Worm (Caenorhabditis elegans): ENCODE measurements around the gene clec-70.
"Not testable (repeated sequence)": the region's sequence is repeated elsewhere in the genome, so short reads cannot be mapped to it uniquely, and the experiment has no call there.

Gene clec-70

ce11 chrIV:3932408-3932807 is at the start of gene clec-70:
Gene clec-70 (plus strand): TSS chrIV:3932708.
- TF ChIP-seq hmbx-1, tra-4, ceh-36 (tag; optimal IDR thresholded peaks at IDR 0.05): not testable (repeated sequence)

DNA sequence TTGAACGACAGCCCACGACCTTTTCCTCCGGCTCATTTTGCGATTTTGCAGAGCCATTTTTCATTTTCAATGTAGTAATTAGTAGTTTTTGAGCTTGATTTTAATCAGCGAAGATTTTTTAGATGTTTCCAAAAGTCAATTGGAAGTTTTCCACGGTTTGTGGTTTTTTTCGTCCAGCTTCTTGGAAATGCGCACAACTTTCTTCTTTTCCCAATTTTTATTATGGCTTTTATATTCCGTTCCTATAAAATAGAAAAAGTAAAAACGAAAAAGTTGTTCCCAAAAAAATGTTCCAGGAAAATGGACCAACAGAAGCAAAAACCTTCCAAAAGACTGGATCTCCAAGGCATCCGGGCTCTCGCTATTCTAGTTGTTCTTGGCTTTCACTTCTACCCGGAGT is 47.1 kb upstream of the clec-70 start, which contains the start of gene oac-22:
TSS of gene oac-22 (plus strand) at position 301 of the 400 bp plus-strand sequence.
- TF ChIP-seq pes-1 (GFP tag; IDR thresholded peaks at IDR 0.05) (no peak), ceh-36 (tag; optimal IDR thresholded peaks at IDR 0.05) (no peak), tbx-11 (GFP tag; IDR thresholded peaks at IDR 0.05) (no peak), hmg-4 (GFP tag; optimal IDR thresholded peaks at IDR 0.05) (no peak), hmbx-1 (tag; optimal IDR thresholded peaks at IDR 0.05) (no peak), F13C5.2 (tag; optimal IDR thresholded peaks at IDR 0.05) (no peak), aly-1 (tag; optimal IDR thresholded peaks at IDR 0.05) (no peak), tbx-37 (GFP tag; conservative IDR thresholded peaks at IDR 0.05) (no peak), flt-1 (GFP tag; IDR thresholded peaks at IDR 0.05) (no peak), hnd-1 (tag; optimal IDR thresholded peaks at IDR 0.05) (no peak), scrt-1 (GFP tag; IDR thresholded peaks at IDR 0.05) (no peak)

ce11 chrIV:3888963-3889362 is 43.5 kb upstream of the clec-70 start, which contains the start of gene oac-21:
Gene oac-21 (plus strand): TSS chrIV:3889263.
- TF ChIP-seq scrt-1 (GFP tag; IDR thresholded peaks at IDR 0.05): no peak
- TF ChIP-seq aly-1 (tag; optimal IDR thresholded peaks at IDR 0.05): no peak
- TF ChIP-seq hnd-1 (tag; optimal IDR thresholded peaks at IDR 0.05): no peak
- no peak for TF ChIP-seq flt-1 (GFP tag; IDR thresholded peaks at IDR 0.05)
- no peak for TF ChIP-seq ceh-36 (tag; optimal IDR thresholded peaks at IDR 0.05)
- no peak for TF ChIP-seq ceh-13 (GFP tag; optimal IDR thresholded peaks at IDR 0.05)

- no peak for TF ChIP-seq aly-1 (tag; optimal IDR thresholded peaks at IDR 0.05)
- TF ChIP-seq tbx-11 (GFP tag; IDR thresholded peaks at IDR 0.05): no peak
- no peak for TF ChIP-seq hnd-1 (tag; optimal IDR thresholded peaks at IDR 0.05)
- TF ChIP-seq pes-1 (GFP tag; IDR thresholded peaks at IDR 0.05): no peak
- no peak for TF ChIP-seq scrt-1 (GFP tag; IDR thresholded peaks at IDR 0.05)
- TF ChIP-seq hmbx-1 (tag; optimal IDR thresholded peaks at IDR 0.05): no peak
- TF ChIP-seq flt-1 (GFP tag; IDR thresholded peaks at IDR 0.05): no peak
- TF ChIP-seq tbx-37 (GFP tag; conservative IDR thresholded peaks at IDR 0.05): no peak
- TF ChIP-seq ceh-13 (GFP tag; optimal IDR thresholded peaks at IDR 0.05): no peak
- no peak for TF ChIP-seq sea-1 (GFP tag; conservative IDR thresholded peaks at IDR 0.05)
- no peak for TF ChIP-seq ama-1 (optimal IDR thresholded peaks at IDR 0.05)
- TF ChIP-seq ets-7 (tag; optimal IDR thresholded peaks at IDR 0.05): no peak
- no peak for TF ChIP-seq tra-4 (tag; optimal IDR thresholded peaks at IDR 0.05)
Observed at ce11 chrIV:3892027-3892426, 40.5 kb upstream of the clec-70 start, which contains the start of gene F56D6.9. Gene F56D6.9 (plus strand): TSS chrIV:3892327.

ce11 chrIV:3894004-3894480 is 38.5 kb upstream of the clec-70 start, which contains the start of gene F56D6.8:
Gene F56D6.8 (minus strand): TSS chrIV:3894430.
- TF ChIP-seq ets-7 (tag; optimal IDR thresholded peaks at IDR 0.05) (no peak), scrt-1 (GFP tag; IDR thresholded peaks at IDR 0.05) (no peak)

ce11 chrIV:3894770-3895169 is 37.7 kb upstream of the clec-70 start, which contains the start of gene dct-8:
Gene dct-8 (plus strand): TSS chrIV:3895070.
- TF ChIP-seq hnd-1 (tag; optimal IDR thresholded peaks at IDR 0.05) (no peak), tbx-37 (GFP tag; conservative IDR thresholded peaks at IDR 0.05) (no peak), ets-7 (tag; optimal IDR thresholded peaks at IDR 0.05) (no peak), ama-1 (optimal IDR thresholded peaks at IDR 0.05) (no peak), ceh-36 (tag; optimal IDR thresholded peaks at IDR 0.05) (no peak), sea-1 (GFP tag; conservative IDR thresholded peaks at IDR 0.05) (no peak), aly-1 (tag; optimal IDR thresholded peaks at IDR 0.05) (no peak), ceh-13 (GFP tag; optimal IDR thresholded peaks at IDR 0.05) (no peak), hmg-4 (GFP tag; optimal IDR thresholded peaks at IDR 0.05) (no peak), scrt-1 (GFP tag; IDR thresholded peaks at IDR 0.05) (no peak), flt-1 (GFP tag; IDR thresholded peaks at IDR 0.05) (no peak), B0310.2 (tag; optimal IDR thresholded peaks at IDR 0.05) (no peak), tbx-11 (GFP tag; IDR thresholded peaks at IDR 0.05) (no peak), F13C5.2 (tag; optimal IDR thresholded peaks at IDR 0.05) (no peak), hmbx-1 (tag; optimal IDR thresholded peaks at IDR 0.05) (no peak), pes-1 (GFP tag; IDR thresholded peaks at IDR 0.05) (no peak), tra-4 (tag; optimal IDR thresholded peaks at IDR 0.05) (no peak)

DNA sequence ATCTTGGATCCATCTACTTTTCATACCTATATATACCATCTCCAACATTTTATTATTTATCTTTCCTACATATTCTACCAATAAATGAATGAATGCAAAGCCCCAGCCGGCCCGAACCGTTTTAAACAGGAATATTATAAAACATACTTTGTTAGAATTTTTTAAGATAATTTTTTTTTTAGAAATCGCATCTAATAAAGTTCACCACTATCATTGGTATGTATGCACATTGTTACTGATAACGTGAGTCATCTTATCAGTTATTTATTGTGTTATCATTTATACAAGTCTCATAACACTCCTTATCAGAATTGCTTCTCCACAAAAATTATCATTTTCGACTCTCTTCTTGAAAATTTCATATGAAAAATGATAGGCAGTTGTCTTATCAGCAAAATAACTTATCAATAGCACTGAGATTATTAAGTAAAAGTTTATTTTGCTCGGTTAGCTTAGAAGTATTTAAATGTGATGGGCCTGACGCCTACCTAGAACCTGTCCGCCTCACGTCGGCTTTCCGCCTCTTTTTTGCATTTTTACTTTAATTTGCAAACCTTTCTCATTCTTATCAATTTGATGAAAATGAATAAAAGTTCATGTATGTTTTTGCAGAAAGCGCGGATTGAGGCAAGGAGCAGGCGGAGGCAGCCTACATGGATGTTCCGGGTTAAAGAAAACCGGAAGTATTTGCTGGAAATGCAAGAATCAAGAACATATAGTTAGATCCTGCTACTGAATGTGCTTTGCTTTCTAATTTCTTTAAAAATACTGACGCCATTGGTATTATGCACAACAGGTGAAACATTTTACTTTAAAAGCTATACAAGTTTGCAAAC is 32.6 kb upstream of the clec-70 start, which contains the start of gene srz-62:
TSS of gene srz-62 (plus strand) at position 786 of the 836 bp plus-strand sequence.
- TF ChIP-seq tbx-37 (GFP tag; conservative IDR thresholded peaks at IDR 0.05) (no peak), aly-1 (tag; optimal IDR thresholded peaks at IDR 0.05) (no peak), ama-1 (optimal IDR thresholded peaks at IDR 0.05) (no peak), hmg-4 (GFP tag; optimal IDR thresholded peaks at IDR 0.05) (no peak), B0310.2 (tag; optimal IDR thresholded peaks at IDR 0.05) (no peak), flt-1 (GFP tag; IDR thresholded peaks at IDR 0.05) (no peak), tra-4 (tag; optimal IDR thresholded peaks at IDR 0.05) (no peak), ceh-36 (tag; optimal IDR thresholded peaks at IDR 0.05) (no peak), scrt-1 (GFP tag; IDR thresholded peaks at IDR 0.05) (no peak)

DNA sequence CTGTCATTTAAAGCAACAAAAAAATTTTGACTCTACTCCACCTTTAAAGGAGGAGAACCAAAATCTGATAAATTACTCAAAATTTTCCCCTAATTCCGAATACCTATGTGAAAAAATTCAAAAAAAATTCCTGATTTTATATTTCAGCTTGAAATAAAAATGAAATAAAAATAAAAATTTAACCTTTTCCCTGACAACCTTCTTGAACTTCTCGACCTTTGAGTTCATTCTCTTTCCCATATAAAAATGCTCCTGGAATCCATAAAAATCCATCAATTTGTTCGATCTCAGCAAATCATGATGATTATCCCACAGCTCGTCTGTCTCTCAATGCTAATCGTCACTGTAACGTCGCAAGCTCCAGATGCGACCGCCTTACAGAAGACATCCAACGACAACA is 29.6 kb upstream of the clec-70 start, which contains the start of gene F56D6.6:
TSS of gene F56D6.6 (plus strand) at position 301 of the 400 bp plus-strand sequence.
- TF ChIP-seq ama-1 (optimal IDR thresholded peaks at IDR 0.05): no peak
- TF ChIP-seq ceh-13 (GFP tag; optimal IDR thresholded peaks at IDR 0.05): no peak
- TF ChIP-seq tbx-37 (GFP tag; conservative IDR thresholded peaks at IDR 0.05): no peak
- no peak for TF ChIP-seq ceh-36 (tag; optimal IDR thresholded peaks at IDR 0.05)
- TF ChIP-seq ets-7 (tag; optimal IDR thresholded peaks at IDR 0.05): no peak
- no peak for TF ChIP-seq tra-4 (tag; optimal IDR thresholded peaks at IDR 0.05)
- TF ChIP-seq F13C5.2 (tag; optimal IDR thresholded peaks at IDR 0.05): no peak
- no peak for TF ChIP-seq hmbx-1 (tag; optimal IDR thresholded peaks at IDR 0.05)
- no peak for TF ChIP-seq flt-1 (GFP tag; IDR thresholded peaks at IDR 0.05)
- no peak for TF ChIP-seq scrt-1 (GFP tag; IDR thresholded peaks at IDR 0.05)
